Worm (Caenorhabditis elegans): Measurements from ENCODE around the gene nhr-1.

nhr-1 gene

DNA sequence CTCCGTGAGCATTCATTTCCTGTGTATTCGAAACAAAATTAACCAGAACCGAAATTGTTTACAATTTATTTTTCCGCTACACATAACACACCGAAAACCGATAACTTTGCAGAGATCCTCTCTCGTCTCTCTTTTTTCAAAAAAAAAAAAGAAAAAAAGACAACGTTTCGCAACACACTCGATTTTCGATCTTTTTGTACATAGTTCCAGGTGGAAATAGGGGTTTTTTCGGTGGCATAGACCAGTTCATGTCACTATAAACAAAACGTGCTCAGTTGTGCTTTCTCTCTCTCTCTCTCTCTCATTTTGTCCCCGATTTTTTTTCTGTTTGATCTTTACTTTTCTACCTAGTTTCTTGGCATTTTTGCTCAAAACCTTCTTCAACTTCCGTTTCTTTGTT is 559 bp downstream of the nhr-1 start:
- TF ChIP-seq mep-1 (tag; optimal IDR thresholded peaks at IDR 0.05), result no peak
- TF ChIP-seq arid-1 (GFP tag; conservative IDR thresholded peaks at IDR 0.05), result no peak
- TF ChIP-seq T26A8.4 (GFP tag; IDR thresholded peaks at IDR 0.05), result no peak
- TF ChIP-seq F37D6.2 (tag; optimal IDR thresholded peaks at IDR 0.05), result no peak
- TF ChIP-seq nhr-76 (tag; optimal IDR thresholded peaks at IDR 0.05), result no peak
- TF ChIP-seq hlh-30 (tag; optimal IDR thresholded peaks at IDR 0.05; ENCODE audit: insufficient read depth), result no peak
- TF ChIP-seq ztf-7 (tag; optimal IDR thresholded peaks at IDR 0.05), result no peak
- no peak for TF ChIP-seq ama-1 (optimal IDR thresholded peaks at IDR 0.05)
- no peak for TF ChIP-seq ceh-32 (tag; optimal IDR thresholded peaks at IDR 0.05; ENCODE audit: poor library complexity)
- TF ChIP-seq daf-19 (GFP tag; conservative IDR thresholded peaks at IDR 0.05), result no peak
- TF ChIP-seq hmg-1.1 (GFP tag; IDR thresholded peaks at IDR 0.05), result no peak
- TF ChIP-seq nhr-102 (tag; optimal IDR thresholded peaks at IDR 0.05), result no peak
- TF ChIP-seq fos-1 (tag; optimal IDR thresholded peaks at IDR 0.05), result no peak
- TF ChIP-seq ZK546.5 (tag; optimal IDR thresholded peaks at IDR 0.05), result no peak
- no peak for TF ChIP-seq ceh-82 (tag; optimal IDR thresholded peaks at IDR 0.05)
- TF ChIP-seq F44E2.7 (GFP tag; IDR thresholded peaks at IDR 0.05), result no peak
- TF ChIP-seq nhr-28 (tag; optimal IDR thresholded peaks at IDR 0.05), result peak; percentile 22
- 0 out of 2 replicates have a peak, but pooled peaks have one; percentile 15 for TF ChIP-seq ctbp-1 (GFP tag; IDR thresholded peaks at IDR 0.05)
- no peak for TF ChIP-seq ces-1 (GFP tag; optimal IDR thresholded peaks at IDR 0.05)
- no peak for TF ChIP-seq nhr-6 (tag; optimal IDR thresholded peaks at IDR 0.05)
- TF ChIP-seq pqm-1 (tag; optimal IDR thresholded peaks at IDR 0.05), result no peak
- no peak for TF ChIP-seq aly-2 (tag; optimal IDR thresholded peaks at IDR 0.05)
- no peak for TF ChIP-seq egl-43 (GFP tag; IDR thresholded peaks at IDR 0.05)
- no peak for TF ChIP-seq ceh-20 (GFP tag; IDR thresholded peaks at IDR 0.05)
- TF ChIP-seq nhr-42 (GFP tag; IDR thresholded peaks at IDR 0.05), result 0 out of 2 replicates have a peak, but pooled peaks have one; percentile 31

DNA sequence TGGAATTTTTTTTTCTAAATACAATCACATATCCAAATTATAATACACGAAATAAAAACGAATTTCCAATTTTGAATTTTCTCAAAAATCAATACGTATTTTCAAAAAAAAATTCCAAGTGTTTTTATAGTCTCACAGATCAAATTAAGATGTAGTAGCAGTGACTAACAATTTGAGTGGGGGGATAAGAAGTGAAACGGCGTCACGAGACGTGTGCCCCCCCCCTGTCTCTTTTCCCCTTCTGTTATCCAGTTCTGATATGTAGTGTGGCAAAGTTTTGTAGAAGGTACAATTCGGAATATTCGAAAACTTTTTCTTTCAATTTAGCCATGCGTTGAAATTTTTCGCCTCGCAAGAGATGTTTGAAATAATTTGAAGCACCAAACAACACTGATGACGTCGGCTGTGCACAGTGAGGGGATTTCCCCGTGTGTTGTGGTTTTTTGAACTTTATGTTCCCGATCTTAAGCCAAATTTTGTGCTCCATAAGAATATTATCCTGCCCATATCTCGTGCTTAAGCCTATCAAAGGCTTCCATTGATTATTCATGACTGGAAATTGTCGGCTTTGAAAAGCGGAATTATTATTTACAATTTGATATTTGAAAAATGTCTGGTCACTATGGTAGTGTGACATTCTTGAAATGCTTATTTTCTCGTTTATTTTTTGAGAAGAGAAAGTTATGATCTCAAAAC is 1.5 kb downstream of the nhr-1 start:
- TF ChIP-seq arid-1 (GFP tag; conservative IDR thresholded peaks at IDR 0.05) (0 out of 2 replicates have a peak, but pooled peaks have one; percentile 17), nhr-28 (tag; optimal IDR thresholded peaks at IDR 0.05) (peak; percentile 85), mdl-1 (tag; optimal IDR thresholded peaks at IDR 0.05) (peak in 1 of 2 experiments; percentile 48), fkh-10 (GFP tag; optimal IDR thresholded peaks at IDR 0.05) (no peak), hlh-11 (tag; optimal IDR thresholded peaks at IDR 0.05) (peak; percentile 28), nhr-6 (tag; optimal IDR thresholded peaks at IDR 0.05) (peak; percentile 18), D1046.2 (GFP tag; IDR thresholded peaks at IDR 0.05) (no peak), unc-62 (GFP tag; optimal IDR thresholded peaks at IDR 0.05 in 1 of 2) (peak in 1 of 2 experiments; percentile 22), unc-62 (tag; optimal IDR thresholded peaks at IDR 0.05) (no peak), mep-1 (tag; optimal IDR thresholded peaks at IDR 0.05) (peak; percentile 34), hlh-30 (tag; optimal IDR thresholded peaks at IDR 0.05; ENCODE audit: insufficient read depth) (peak; percentile 48), F26F4.8 (GFP tag; conservative IDR thresholded peaks at IDR 0.05) (no peak), madf-5 (GFP tag; IDR thresholded peaks at IDR 0.05) (no peak), aha-1 (tag) (peak; percentile 26)

ce11 chrX:17516461-17516860 is 2.6 kb downstream of the nhr-1 start:
- TF ChIP-seq unc-62 (GFP tag; optimal IDR thresholded peaks at IDR 0.05 in 1 of 2), result peak in 1 of 2 experiments; percentile 96
- no peak for TF ChIP-seq unc-62 (tag; optimal IDR thresholded peaks at IDR 0.05)
- no peak for TF ChIP-seq F44E2.7 (GFP tag; IDR thresholded peaks at IDR 0.05)

ce11 chrX:17516941-17517340 is 3.1 kb downstream of the nhr-1 start:
- TF ChIP-seq set-16 (GFP tag; IDR thresholded peaks at IDR 0.05) (0 out of 2 replicates have a peak, but pooled peaks have one; percentile 11), nhr-28 (tag; optimal IDR thresholded peaks at IDR 0.05) (peak; percentile 25), mxl-3 (GFP tag; optimal IDR thresholded peaks at IDR 0.05) (no peak), dmd-6 (GFP tag; IDR thresholded peaks at IDR 0.05) (0 out of 2 replicates have a peak, but pooled peaks have one; percentile 24), dmd-9 (GFP tag; IDR thresholded peaks at IDR 0.05) (no peak), aha-1 (tag) (peak; percentile 16), ceh-20 (GFP tag; IDR thresholded peaks at IDR 0.05) (no peak), mdl-1 (tag; optimal IDR thresholded peaks at IDR 0.05) (peak in 1 of 2 experiments; percentile 46), mep-1 (tag; optimal IDR thresholded peaks at IDR 0.05) (no peak), lsy-2 (tag; optimal IDR thresholded peaks at IDR 0.05) (peak in 1 of 2 experiments; percentile 2), egl-43 (GFP tag; IDR thresholded peaks at IDR 0.05) (no peak), D1046.2 (GFP tag; IDR thresholded peaks at IDR 0.05) (no peak), fos-1 (tag; optimal IDR thresholded peaks at IDR 0.05) (no peak), hlh-11 (tag; optimal IDR thresholded peaks at IDR 0.05) (peak; percentile 34), duxl-1 (tag; optimal IDR thresholded peaks at IDR 0.05; ENCODE audit: poor library complexity) (no peak), vab-7 (GFP tag; IDR thresholded peaks at IDR 0.05) (no peak), daf-19 (GFP tag; conservative IDR thresholded peaks at IDR 0.05) (no peak), nhr-25 (tag; optimal IDR thresholded peaks at IDR 0.05; ENCODE audit: borderline replicate concordance, insufficient read depth) (no peak), lin-39 (tag; optimal IDR thresholded peaks at IDR 0.05) (no peak)
